Worm (Caenorhabditis elegans) whole organism, late embryonic: Measurements from ENCODE around the gene catp-6.

Experiments
- T23F11.4 ChIP-seq: fragments of 200-800 bp; sonication (Bioruptor generic); optimal IDR thresholded peaks from 2 replicates; lab custom pipeline; 2018; ENCODE audit warnings: mild to moderate bottlenecking, missing genetic modification characterization, missing compliant biosample characterization
- ama-1 ChIP-seq: fragments of 150-350 bp; optimal IDR thresholded peaks from 2 replicates; lab custom pipeline; 2014
- che-1 ChIP-seq: sonication (generic microtip); optimal IDR thresholded peaks from 2 replicates; lab custom pipeline; 2016; ENCODE audit warnings: mild to moderate bottlenecking, missing genetic modification characterization, missing compliant biosample characterization
- dmd-4 ChIP-seq: sonication (generic microtip); optimal IDR thresholded peaks from 2 replicates; lab custom pipeline; 2016; ENCODE audit warnings: borderline replicate concordance, missing genetic modification characterization, missing compliant biosample characterization
- dve-1 ChIP-seq: sonication (generic microtip); optimal IDR thresholded peaks from 2 replicates; lab custom pipeline; 2017; ENCODE audit warnings: antibody characterized with exemption, mild to moderate bottlenecking, missing genetic modification characterization, missing compliant biosample characterization
- fax-1 ChIP-seq: sonication (generic microtip); optimal IDR thresholded peaks from 2 replicates; lab custom pipeline; 2016; ENCODE audit warnings: missing genotype, missing genetic modification characterization, missing compliant biosample characterization
- hlh-15 ChIP-seq: sonication (generic microtip); optimal IDR thresholded peaks from 2 replicates; lab custom pipeline; 2016; ENCODE audit warnings: missing genetic modification characterization, missing compliant biosample characterization
- lim-6 ChIP-seq: sonication (generic microtip); optimal IDR thresholded peaks from 2 replicates; lab custom pipeline; 2016; ENCODE audit warnings: missing genetic modification characterization, missing compliant biosample characterization
- nfya-1 ChIP-seq: sonication (generic microtip); optimal IDR thresholded peaks from 2 replicates; lab custom pipeline; 2017; ENCODE audit warnings: missing genetic modification characterization, mild to moderate bottlenecking, missing compliant biosample characterization, antibody characterized with exemption, moderate library complexity
- pha-4 ChIP-seq: fragments of 150-350 bp; optimal IDR thresholded peaks from 2 replicates; lab custom pipeline; 2018; ENCODE audit warnings: missing biosample characterization, missing genetic modification reagents, missing genetic modification characterization
- pqm-1 ChIP-seq: sonication (generic microtip); optimal IDR thresholded peaks from 2 replicates; lab custom pipeline; 2016; ENCODE audit warnings: missing genetic modification characterization, missing compliant biosample characterization
- rnt-1 ChIP-seq: sonication (generic microtip); optimal IDR thresholded peaks from 2 replicates; lab custom pipeline; 2016; ENCODE audit warnings: missing genetic modification characterization, missing compliant biosample characterization
- tbx-2 ChIP-seq: sonication (generic microtip); optimal IDR thresholded peaks from 2 replicates; lab custom pipeline; 2016; ENCODE audit warnings: missing genetic modification characterization, missing compliant biosample characterization
- unc-55 ChIP-seq: sonication (generic microtip); optimal IDR thresholded peaks from 2 replicates; lab custom pipeline; 2017; ENCODE audit warnings: missing biosample characterization, missing genetic modification reagents, missing genetic modification characterization

DNA sequence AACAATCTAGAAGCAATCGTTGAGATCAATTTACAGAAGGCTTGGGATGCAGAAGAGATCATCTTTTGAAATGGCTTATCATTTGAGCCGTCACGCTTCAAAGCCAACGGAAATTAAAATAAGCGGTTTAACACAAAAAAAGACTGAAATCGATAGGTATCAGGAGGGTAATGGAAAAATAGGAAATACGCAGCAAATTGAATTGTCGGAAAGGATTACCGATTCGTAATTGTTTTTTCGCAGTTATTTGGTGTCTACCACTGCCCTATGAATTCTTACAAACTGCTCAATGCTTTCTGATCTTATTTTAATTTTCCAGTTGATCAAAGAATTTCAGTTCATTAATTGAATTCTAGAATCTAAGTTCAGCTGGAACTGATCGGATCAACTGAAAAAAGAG lies 12.9 kb downstream of the catp-6 start:
- TF ChIP-seq lim-6 (tag; lab: Kevin White, UChicago) (no peak), ama-1 (lab: Kevin White, UChicago) (no peak), unc-55 (no peak), rnt-1 (tag; lab: Kevin White, UChicago) (no peak), T23F11.4 (no peak), nfya-1 (tag; lab: Kevin White, UChicago) (no peak), tbx-2 (tag; lab: Kevin White, UChicago) (no peak), pqm-1 (tag; lab: Kevin White, UChicago) (no peak), dmd-4 (tag; lab: Kevin White, UChicago) (no peak), dve-1 (no peak), fax-1 (tag; lab: Kevin White, UChicago) (no peak), che-1 (tag; lab: Kevin White, UChicago) (no peak), hlh-15 (tag; lab: Kevin White, UChicago) (no peak), pha-4 (tag; lab: Kevin White, UChicago) (no peak)
